Fruit fly (Drosophila melanogaster): ENCODE data around the gene IFT46.

DNA sequence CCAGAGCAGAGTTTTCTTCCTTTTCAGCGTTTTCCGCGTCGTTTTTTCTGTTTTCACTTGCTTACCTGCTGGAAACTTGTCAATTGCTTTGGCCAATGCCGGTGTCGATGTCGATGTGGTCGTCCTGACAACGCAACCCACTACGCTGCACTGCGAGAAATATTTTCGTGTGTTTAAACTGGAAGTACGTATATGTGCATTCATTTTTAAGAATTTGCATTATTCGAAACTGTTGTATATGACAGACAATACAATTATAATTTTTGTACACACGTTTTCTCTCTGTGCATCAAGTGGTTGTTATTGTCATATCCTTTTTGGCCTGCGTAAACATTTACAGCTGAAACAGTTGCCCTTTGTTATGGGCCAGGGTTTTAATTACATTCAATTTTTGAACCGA lies at the start of gene IFT46:
- no peak for TF ChIP-seq CG31365 (tag; optimal IDR thresholded peaks at IDR 0.05)
- no peak for TF ChIP-seq Hr51 (GFP tag; optimal IDR thresholded peaks at IDR 0.05)
- TF ChIP-seq NK7.1 (GFP tag; optimal IDR thresholded peaks at IDR 0.05): no peak
- TF ChIP-seq sisA (GFP tag; IDR thresholded peaks at IDR 0.05): no peak
- no peak for TF ChIP-seq lov (optimal IDR thresholded peaks at IDR 0.05)
- TF ChIP-seq lov (GFP tag; IDR thresholded peaks at IDR 0.05): 0 out of 3 replicates have a peak, but pooled peaks have one; percentile 61
